Worm (Caenorhabditis elegans) whole organism, late embryonic: ENCODE measurements around the gene mtrf-1L.

Experiments
- C08G9.2 ChIP-seq: sonication (generic microtip); optimal IDR thresholded peaks from 2 replicates; lab custom pipeline; 2016; ENCODE audit warnings: mild to moderate bottlenecking, missing genetic modification characterization, moderate library complexity, missing compliant biosample characterization
- C38D4.7 ChIP-seq: fragments of 200-800 bp; sonication (Bioruptor generic); optimal IDR thresholded peaks from 2 replicates; lab custom pipeline; 2018; ENCODE audit warnings: mild to moderate bottlenecking, missing genetic modification characterization, moderate library complexity, missing compliant biosample characterization
- F13H6.1 ChIP-seq: sonication (generic microtip); optimal IDR thresholded peaks from 2 replicates; lab custom pipeline; 2016; ENCODE audit warnings: missing genetic modification characterization, missing compliant biosample characterization
- K09A11.1 ChIP-seq: sonication (generic microtip); optimal IDR thresholded peaks from 2 replicates; lab custom pipeline; 2017; ENCODE audit warnings: antibody characterized with exemption, mild to moderate bottlenecking, missing genetic modification characterization, missing compliant biosample characterization; ENCODE audit not compliant: insufficient read depth
- T23F11.4 ChIP-seq: fragments of 200-800 bp; sonication (Bioruptor generic); optimal IDR thresholded peaks from 2 replicates; lab custom pipeline; 2018; ENCODE audit warnings: mild to moderate bottlenecking, missing genetic modification characterization, missing compliant biosample characterization
- ama-1 ChIP-seq: fragments of 150-350 bp; optimal IDR thresholded peaks from 2 replicates; lab custom pipeline; 2014
- ceh-14 ChIP-seq: sonication (generic microtip); optimal IDR thresholded peaks from 2 replicates; lab custom pipeline; 2016; ENCODE audit warnings: missing genotype, missing genetic modification characterization, missing compliant biosample characterization
- ceh-18 ChIP-seq: sonication (generic microtip); optimal IDR thresholded peaks from 2 replicates; lab custom pipeline; 2016; ENCODE audit warnings: missing genetic modification characterization, missing compliant biosample characterization
- ceh-19 ChIP-seq: fragments of 200-800 bp; sonication (Bioruptor generic); optimal IDR thresholded peaks from 2 replicates; lab custom pipeline; 2018; ENCODE audit warnings: mild to moderate bottlenecking, missing genetic modification characterization, missing compliant biosample characterization
- ceh-2 ChIP-seq: sonication (generic microtip); optimal IDR thresholded peaks from 2 replicates; lab custom pipeline; 2016; ENCODE audit warnings: missing genotype, missing genetic modification characterization, missing compliant biosample characterization
- ceh-22 ChIP-seq: sonication (generic microtip); optimal IDR thresholded peaks from 2 replicates; lab custom pipeline; 2017; ENCODE audit warnings: missing biosample characterization, missing genetic modification characterization
- ceh-24 ChIP-seq: sonication (generic microtip); optimal IDR thresholded peaks from 2 replicates; lab custom pipeline; 2016; ENCODE audit warnings: mild to moderate bottlenecking, missing genetic modification characterization, missing compliant biosample characterization
- ceh-31 ChIP-seq: sonication (generic microtip); optimal IDR thresholded peaks from 2 replicates; lab custom pipeline; 2016; ENCODE audit warnings: missing genetic modification characterization, missing compliant biosample characterization
- ceh-34 ChIP-seq: sonication (generic microtip); optimal IDR thresholded peaks from 2 replicates; lab custom pipeline; 2016; ENCODE audit warnings: mild to moderate bottlenecking, missing genetic modification characterization, missing compliant biosample characterization
- ceh-48 ChIP-seq: sonication (generic microtip); optimal IDR thresholded peaks from 2 replicates; lab custom pipeline; 2016; ENCODE audit warnings: missing genetic modification characterization, inconsistent platforms, missing compliant biosample characterization
- ceh-9 ChIP-seq: sonication (generic microtip); optimal IDR thresholded peaks from 2 replicates; lab custom pipeline; 2016; ENCODE audit warnings: mild to moderate bottlenecking, missing genetic modification characterization, inconsistent platforms, missing compliant biosample characterization
- che-1 ChIP-seq: sonication (generic microtip); optimal IDR thresholded peaks from 2 replicates; lab custom pipeline; 2016; ENCODE audit warnings: mild to moderate bottlenecking, missing genetic modification characterization, missing compliant biosample characterization
- dve-1 ChIP-seq: sonication (generic microtip); optimal IDR thresholded peaks from 2 replicates; lab custom pipeline; 2017; ENCODE audit warnings: antibody characterized with exemption, mild to moderate bottlenecking, missing genetic modification characterization, missing compliant biosample characterization
- elt-2 ChIP-seq: sonication (generic microtip); optimal IDR thresholded peaks from 2 replicates; lab custom pipeline; 2016; ENCODE audit warnings: missing genetic modification reagents, missing genetic modification characterization, missing compliant biosample characterization
- elt-4 ChIP-seq: sonication (generic microtip); optimal IDR thresholded peaks from 2 replicates; lab custom pipeline; 2016; ENCODE audit warnings: missing genetic modification characterization, missing compliant biosample characterization
- ets-4 ChIP-seq: sonication (generic microtip); optimal IDR thresholded peaks from 2 replicates; lab custom pipeline; 2016; ENCODE audit warnings: missing genetic modification characterization, missing compliant biosample characterization
- eyg-1 ChIP-seq: sonication (generic microtip); optimal IDR thresholded peaks from 2 replicates; lab custom pipeline; 2016; ENCODE audit warnings: missing genotype, missing genetic modification characterization, missing compliant biosample characterization
- fax-1 ChIP-seq: sonication (generic microtip); optimal IDR thresholded peaks from 2 replicates; lab custom pipeline; 2016; ENCODE audit warnings: missing genotype, missing genetic modification characterization, missing compliant biosample characterization
- fkh-10 ChIP-seq: fragments of 150-350 bp; optimal IDR thresholded peaks from 2 replicates; lab custom pipeline; 2014; ENCODE audit warnings: missing biosample characterization, missing genetic modification reagents, missing genetic modification characterization
- fkh-6 ChIP-seq: sonication (generic microtip); optimal IDR thresholded peaks from 2 replicates; lab custom pipeline; 2016; ENCODE audit warnings: missing genetic modification characterization, missing compliant biosample characterization
- gmeb-2 ChIP-seq: sonication (generic microtip); optimal IDR thresholded peaks from 2 replicates; lab custom pipeline; 2016; ENCODE audit warnings: missing genetic modification characterization, inconsistent platforms, missing compliant biosample characterization
- hlh-13 ChIP-seq: fragments of 200-800 bp; sonication (Bioruptor generic); optimal IDR thresholded peaks from 2 replicates; lab custom pipeline; 2018; ENCODE audit warnings: mild to moderate bottlenecking, missing genetic modification characterization, missing compliant biosample characterization
- hlh-15 ChIP-seq: sonication (generic microtip); optimal IDR thresholded peaks from 2 replicates; lab custom pipeline; 2016; ENCODE audit warnings: missing genetic modification characterization, missing compliant biosample characterization
- hlh-30 ChIP-seq: sonication (generic microtip); optimal IDR thresholded peaks from 2 replicates; lab custom pipeline; 2017; ENCODE audit warnings: antibody characterized with exemption, missing genetic modification characterization, missing compliant biosample characterization; ENCODE audit not compliant: insufficient read depth
- lim-6 ChIP-seq: sonication (generic microtip); optimal IDR thresholded peaks from 2 replicates; lab custom pipeline; 2016; ENCODE audit warnings: missing genetic modification characterization, missing compliant biosample characterization
- lin-11 ChIP-seq: fragments of 200-800 bp; sonication (Bioruptor generic); optimal IDR thresholded peaks from 2 replicates; lab custom pipeline; 2018; ENCODE audit warnings: mild to moderate bottlenecking, missing genetic modification characterization, missing compliant biosample characterization
- madf-2 ChIP-seq: sonication (generic microtip); optimal IDR thresholded peaks from 2 replicates; lab custom pipeline; 2017; ENCODE audit warnings: missing genetic modification characterization, missing compliant biosample characterization
- nhr-11 ChIP-seq: fragments of 150-350 bp; optimal IDR thresholded peaks from 2 replicates; lab custom pipeline; 2014; ENCODE audit warnings: missing biosample characterization, missing genetic modification characterization
- nhr-232 ChIP-seq: sonication (generic microtip); optimal IDR thresholded peaks from 2 replicates; lab custom pipeline; 2016; ENCODE audit warnings: missing genetic modification characterization, missing compliant biosample characterization
- odd-2 ChIP-seq: sonication (generic microtip); optimal IDR thresholded peaks from 2 replicates; lab custom pipeline; 2017; ENCODE audit warnings: antibody characterized with exemption, mild to moderate bottlenecking, missing genetic modification characterization, missing compliant biosample characterization
- pag-3 ChIP-seq: sonication (generic microtip); optimal IDR thresholded peaks from 2 replicates; lab custom pipeline; 2016; ENCODE audit warnings: missing compliant biosample characterization, missing genetic modification characterization, borderline replicate concordance
- pat-9 ChIP-seq: fragments of 200-800 bp; sonication (Bioruptor generic); optimal IDR thresholded peaks from 2 replicates; lab custom pipeline; 2018; ENCODE audit warnings: mild to moderate bottlenecking, missing genetic modification characterization, moderate library complexity, missing compliant biosample characterization
- pax-1 ChIP-seq: fragments of 150-350 bp; optimal IDR thresholded peaks from 2 replicates; lab custom pipeline; 2014; ENCODE audit warnings: missing biosample characterization, missing genetic modification characterization
- pha-2 ChIP-seq: sonication (generic microtip); optimal IDR thresholded peaks from 2 replicates; lab custom pipeline; 2017; ENCODE audit warnings: mild to moderate bottlenecking, missing genetic modification characterization, missing compliant biosample characterization
- pqm-1 ChIP-seq: sonication (generic microtip); optimal IDR thresholded peaks from 2 replicates; lab custom pipeline; 2016; ENCODE audit warnings: missing genetic modification characterization, missing compliant biosample characterization
- pros-1 ChIP-seq: fragments of 150-350 bp; optimal IDR thresholded peaks from 2 replicates; lab custom pipeline; 2014; ENCODE audit warnings: missing biosample characterization, missing genetic modification reagents, missing genetic modification characterization
- ref-2 ChIP-seq: sonication (generic microtip); optimal IDR thresholded peaks from 2 replicates; lab custom pipeline; 2016; ENCODE audit warnings: missing genetic modification characterization, missing compliant biosample characterization
- rnt-1 ChIP-seq: sonication (generic microtip); optimal IDR thresholded peaks from 2 replicates; lab custom pipeline; 2016; ENCODE audit warnings: missing genetic modification characterization, missing compliant biosample characterization
- syd-9 ChIP-seq: sonication (generic microtip); optimal IDR thresholded peaks from 2 replicates; lab custom pipeline; 2016; ENCODE audit warnings: mild to moderate bottlenecking, missing genetic modification characterization, moderate library complexity, missing compliant biosample characterization
- ttx-3 ChIP-seq: sonication (generic microtip); optimal IDR thresholded peaks from 2 replicates; lab custom pipeline; 2016; ENCODE audit warnings: missing genetic modification reagents, missing genetic modification characterization, missing compliant biosample characterization
- unc-3 ChIP-seq, 2 experiments: fragments of 200-800 bp in 1 of 2; sonication (Bioruptor generic) in 1 of 2; sonication (generic microtip) in 1 of 2; conservative IDR thresholded peaks in 1 of 2; optimal IDR thresholded peaks in 1 of 2; 2 replicates each; pipeline versions ENCODE4 v1.3.6 to Lab custom; 2016 to 2022; ENCODE audit warnings: missing compliant biosample characterization in 2 of 2, missing genetic modification characterization in 2 of 2, missing genetic modification reagents in 1 of 2
- unc-42 ChIP-seq: sonication (generic microtip); optimal IDR thresholded peaks from 2 replicates; lab custom pipeline; 2016; ENCODE audit warnings: missing genotype, missing genetic modification characterization, missing compliant biosample characterization
- unc-55 ChIP-seq: sonication (generic microtip); optimal IDR thresholded peaks from 2 replicates; lab custom pipeline; 2017; ENCODE audit warnings: missing biosample characterization, missing genetic modification reagents, missing genetic modification characterization
- unc-86 ChIP-seq: sonication (generic microtip); optimal IDR thresholded peaks from 2 replicates; lab custom pipeline; 2016; ENCODE audit warnings: missing genetic modification characterization, missing compliant biosample characterization
- ztf-16 ChIP-seq: sonication (generic microtip); optimal IDR thresholded peaks from 2 replicates; lab custom pipeline; 2017; ENCODE audit warnings: missing genetic modification characterization, missing compliant biosample characterization

mtrf-1L gene

ce11 chrIV:5183755-5184166 lies 3.2 kb upstream of the mtrf-1L start, which contains the start of gene W03F8.4 (continued):
- TF ChIP-seq lin-11 (peak; percentile 26), pqm-1 (tag; lab: Kevin White, UChicago) (no peak), rnt-1 (tag; lab: Kevin White, UChicago) (peak; percentile 71), lim-6 (tag; lab: Kevin White, UChicago) (no peak), unc-42 (tag; lab: Kevin White, UChicago) (peak; percentile 58), eyg-1 (tag; lab: Kevin White, UChicago) (no peak), madf-2 (tag; lab: Kevin White, UChicago) (peak; percentile 34), nhr-232 (tag; lab: Kevin White, UChicago) (no peak), ztf-16 (tag; lab: Kevin White, UChicago) (no peak), elt-2 (peak; percentile 28), syd-9 (no peak), ceh-14 (tag; lab: Kevin White, UChicago) (peak; percentile 3), ceh-48 (tag; lab: Kevin White, UChicago) (no peak), hlh-15 (tag; lab: Kevin White, UChicago) (no peak), odd-2 (tag; lab: Kevin White, UChicago) (no peak), nhr-11 (tag; lab: Kevin White, UChicago) (no peak), ceh-19 (no peak), ref-2 (tag; lab: Kevin White, UChicago) (peak; percentile 69), ceh-9 (tag; lab: Kevin White, UChicago) (no peak), C08G9.2 (peak; percentile 8), unc-3 (GFP tag; conservative IDR thresholded peaks at IDR 0.05; lab: Robert Waterston, UW) (no peak), unc-3 (tag; optimal IDR thresholded peaks at IDR 0.05; lab: Kevin White, UChicago) (peak; percentile 8), ceh-22 (tag; lab: Kevin White, UChicago) (no peak), hlh-30 (no peak), pag-3 (no peak), elt-4 (tag; lab: Kevin White, UChicago) (no peak), K09A11.1 (tag; lab: Kevin White, UChicago) (no peak), T23F11.4 (GFP tag; lab: Kevin White, UChicago) (peak; percentile 29), C38D4.7 (GFP tag; lab: Kevin White, UChicago) (no peak), fax-1 (tag; lab: Kevin White, UChicago) (no peak), gmeb-2 (tag; lab: Kevin White, UChicago) (no peak), ets-4 (no peak), ama-1 (lab: Kevin White, UChicago) (peak; percentile 89), ceh-2 (tag; lab: Kevin White, UChicago) (peak; percentile 35), hlh-13 (GFP tag; lab: Kevin White, UChicago) (no peak), ceh-34 (tag; lab: Kevin White, UChicago) (peak; percentile 64), pros-1 (tag; lab: Kevin White, UChicago) (peak; percentile 31), fkh-6 (no peak), fkh-10 (GFP tag; lab: Kevin White, UChicago) (no peak), ceh-24 (tag; lab: Kevin White, UChicago) (no peak), che-1 (peak; percentile 37), pat-9 (tag; lab: Kevin White, UChicago) (peak; percentile 30), unc-86 (tag; lab: Kevin White, UChicago) (no peak), ceh-31 (tag; lab: Kevin White, UChicago) (peak; percentile 77), ceh-18 (peak; percentile 53), pha-2 (peak; percentile 45), dve-1 (tag; lab: Kevin White, UChicago) (no peak), F13H6.1 (tag; lab: Kevin White, UChicago) (no peak), ttx-3 (peak; percentile 33), pax-1 (tag; lab: Kevin White, UChicago) (no peak), unc-55 (GFP tag; lab: Kevin White, UChicago) (no peak)
